Fruit fly (Drosophila melanogaster): ENCODE data around the gene Taf13.
A peak's percentile ranks its signal among the peaks of the same experiment; 100 is the strongest.

Gene Taf13

dm6 chr2L:20082155-20082964, 11.3 kb downstream of the Taf13 start:
- TF ChIP-seq tai (GFP tag; optimal IDR thresholded peaks at IDR 0.05) = no peak
- no peak for TF ChIP-seq sage (GFP tag; optimal IDR thresholded peaks at IDR 0.05)
- peak; percentile 1 for TF ChIP-seq psq (GFP tag; optimal IDR thresholded peaks at IDR 0.05)

- TF ChIP-seq Hr83 (GFP tag; optimal IDR thresholded peaks at IDR 0.05; ENCODE audit: poor library complexity, severe bottlenecking) (peak; percentile 8), Rel (GFP tag; optimal IDR thresholded peaks at IDR 0.05) (no peak), Rel (tag; optimal IDR thresholded peaks at IDR 0.05) (no peak), psq (GFP tag; optimal IDR thresholded peaks at IDR 0.05) (no peak)
These were observed 12.9 kb downstream of the Taf13 start for dm6 chr2L:20080772-20081171.

- TF ChIP-seq Abd-B (GFP tag; optimal IDR thresholded peaks at IDR 0.05) (no peak), br (GFP tag; optimal IDR thresholded peaks at IDR 0.05) (peak; percentile 25), foxo (GFP tag; optimal IDR thresholded peaks at IDR 0.05) (peak in 1 of 2 experiments; percentile 38), tai (GFP tag; optimal IDR thresholded peaks at IDR 0.05) (no peak), psq (GFP tag; optimal IDR thresholded peaks at IDR 0.05) (no peak), Jra (GFP tag; optimal IDR thresholded peaks at IDR 0.05) (no peak), CG32264 (GFP tag; optimal IDR thresholded peaks at IDR 0.05) (no peak), Vsx2 (GFP tag; optimal IDR thresholded peaks at IDR 0.05; ENCODE audit: partially characterized antibody) (no peak), GATAd (GFP tag; optimal IDR thresholded peaks at IDR 0.05) (no peak), rgr (GFP tag; optimal IDR thresholded peaks at IDR 0.05) (peak; percentile 17), fru (GFP tag; optimal IDR thresholded peaks at IDR 0.05) (peak; percentile 35), Hnf4 (GFP tag; optimal IDR thresholded peaks at IDR 0.05) (no peak), jim (GFP tag; optimal IDR thresholded peaks at IDR 0.05) (no peak), OdsH (GFP tag; optimal IDR thresholded peaks at IDR 0.05) (peak; percentile 14), Rel (GFP tag; optimal IDR thresholded peaks at IDR 0.05) (no peak), Rel (tag; optimal IDR thresholded peaks at IDR 0.05) (peak; percentile 24), CG9705 (GFP tag; optimal IDR thresholded peaks at IDR 0.05) (no peak), pan (optimal IDR thresholded peaks at IDR 0.05) (no peak), Mio (GFP tag; optimal IDR thresholded peaks at IDR 0.05) (no peak)
These were observed 14.8 kb downstream of the Taf13 start for dm6 chr2L:20078880-20079279.

- TF ChIP-seq fru (GFP tag; optimal IDR thresholded peaks at IDR 0.05) (no peak), sage (GFP tag; optimal IDR thresholded peaks at IDR 0.05) (peak; percentile 44), h (GFP tag; optimal IDR thresholded peaks at IDR 0.05) (peak; percentile 28), Rel (GFP tag; optimal IDR thresholded peaks at IDR 0.05) (peak; percentile 9), Rel (tag; optimal IDR thresholded peaks at IDR 0.05) (peak; percentile 70), CrebA (GFP tag; optimal IDR thresholded peaks at IDR 0.05; ENCODE audit: borderline replicate concordance) (peak; percentile 57)
These were observed 15.9 kb downstream of the Taf13 start for dm6 chr2L:20077423-20078401.

- TF ChIP-seq rgr (GFP tag; optimal IDR thresholded peaks at IDR 0.05) (peak; percentile 54), sv (GFP tag; optimal IDR thresholded peaks at IDR 0.05) (peak; percentile 50), h (GFP tag; optimal IDR thresholded peaks at IDR 0.05) (peak; percentile 77), Dfd (GFP tag; optimal IDR thresholded peaks at IDR 0.05) (no peak), Rel (GFP tag; optimal IDR thresholded peaks at IDR 0.05) (no peak), Rel (tag; optimal IDR thresholded peaks at IDR 0.05) (peak; percentile 55), GATAd (GFP tag; optimal IDR thresholded peaks at IDR 0.05) (no peak), Vsx2 (GFP tag; optimal IDR thresholded peaks at IDR 0.05; ENCODE audit: partially characterized antibody) (peak; percentile 77), Hr78 (GFP tag; optimal IDR thresholded peaks at IDR 0.05) (no peak), HLH106 (tag; optimal IDR thresholded peaks at IDR 0.05) (peak; percentile 7), sage (GFP tag; optimal IDR thresholded peaks at IDR 0.05) (peak; percentile 58), woc (GFP tag; optimal IDR thresholded peaks at IDR 0.05) (peak; percentile 49), Sp1 (GFP tag; optimal IDR thresholded peaks at IDR 0.05) (peak; percentile 71), brk (GFP tag; optimal IDR thresholded peaks at IDR 0.05) (peak; percentile 37), fru (GFP tag; optimal IDR thresholded peaks at IDR 0.05) (peak; percentile 62), Jra (GFP tag; optimal IDR thresholded peaks at IDR 0.05) (peak; percentile 15), lola (GFP tag; optimal IDR thresholded peaks at IDR 0.05) (no peak), Myc (optimal IDR thresholded peaks at IDR 0.05) (peak; percentile 81), OdsH (GFP tag; optimal IDR thresholded peaks at IDR 0.05) (peak; percentile 45), ey (GFP tag; optimal IDR thresholded peaks at IDR 0.05) (peak; percentile 53), psq (GFP tag; optimal IDR thresholded peaks at IDR 0.05) (peak; percentile 33), CG32264 (GFP tag; optimal IDR thresholded peaks at IDR 0.05) (peak; percentile 30), Hnf4 (GFP tag; optimal IDR thresholded peaks at IDR 0.05) (peak; percentile 58), foxo (GFP tag; optimal IDR thresholded peaks at IDR 0.05) (peak in 1 of 2 experiments; percentile 68), usp (GFP tag; optimal IDR thresholded peaks at IDR 0.05) (no peak), br (GFP tag; optimal IDR thresholded peaks at IDR 0.05) (peak; percentile 8), Mio (GFP tag; optimal IDR thresholded peaks at IDR 0.05) (no peak), tai (GFP tag; optimal IDR thresholded peaks at IDR 0.05) (no peak)
These were observed 18.3 kb downstream of the Taf13 start, which contains the start of the genes pr and neb for dm6 chr2L:20075234-20075803. Gene pr (minus strand): TSS chr2L:20075458. Gene neb (plus strand): TSS chr2L:20075757.

Measured in whole organism, wandering third instar larva.